Fruit fly (Drosophila melanogaster) whole organism, pupa: ENCODE measurements around the gene Tsf2.

ENCODE experiments used
- CG10348 ChIP-seq: fragments of 200-800 bp; sonication (Bioruptor generic); IDR thresholded peaks from 2 replicates; pipeline ENCODE4 v1.3.6; 2022; ENCODE audit warnings: missing biosample characterization, missing genetic modification characterization
- CG17806 ChIP-seq: fragments of 200-800 bp; sonication (Bioruptor generic); optimal IDR thresholded peaks from 2 replicates; lab custom pipeline; 2018; ENCODE audit warnings: missing biosample characterization, mild to moderate bottlenecking, missing genetic modification characterization, moderate library complexity
- CG32121 ChIP-seq: fragments of 200-800 bp; sonication (Bioruptor generic); IDR thresholded peaks from 2 replicates; pipeline ENCODE4 v1.3.6; 2022; ENCODE audit warnings: missing biosample characterization, missing genetic modification characterization
- CG34367 ChIP-seq: fragments of 200-800 bp; sonication (Bioruptor generic); optimal IDR thresholded peaks from 2 replicates; lab custom pipeline; 2018; ENCODE audit warnings: missing biosample characterization, mild to moderate bottlenecking, missing genetic modification characterization
- CG8159 ChIP-seq: fragments of 200-800 bp; sonication (Bioruptor generic); optimal IDR thresholded peaks from 3 replicates; lab custom pipeline; 2018; ENCODE audit warnings: missing biosample characterization, mild to moderate bottlenecking, missing genetic modification characterization, moderate library complexity
- CG8301 ChIP-seq: fragments of 200-800 bp; sonication (Bioruptor generic); optimal IDR thresholded peaks from 2 replicates; lab custom pipeline; 2018; ENCODE audit warnings: missing biosample characterization, mild to moderate bottlenecking, missing genetic modification characterization
- EcR ChIP-seq: fragments of 200-800 bp; sonication (Bioruptor generic); optimal IDR thresholded peaks from 3 replicates; lab custom pipeline; 2019; ENCODE audit warnings: missing biosample characterization, missing genetic modification characterization, mild to moderate bottlenecking, moderate library complexity, missing genetic modification reagents
- Ets98B ChIP-seq: fragments of 200-800 bp; sonication (Bioruptor generic); IDR thresholded peaks from 2 replicates; pipeline ENCODE4 v1.3.6; 2022; ENCODE audit warnings: missing biosample characterization, missing genetic modification characterization
- Pif1B ChIP-seq: fragments of 200-800 bp; sonication (Bioruptor generic); optimal IDR thresholded peaks from 3 replicates; lab custom pipeline; 2016; ENCODE audit warnings: missing biosample characterization, missing genetic modification characterization
- Snoo ChIP-seq: fragments of 200-800 bp; sonication (Bioruptor generic); optimal IDR thresholded peaks from 3 replicates; lab custom pipeline; 2017; ENCODE audit warnings: missing biosample characterization, mild to moderate bottlenecking, missing genetic modification characterization, inconsistent platforms
- rn ChIP-seq: fragments of 200-800 bp; sonication (Bioruptor generic); IDR thresholded peaks from 2 replicates; pipeline ENCODE4 v1.3.6; 2022; ENCODE audit warnings: missing biosample characterization, missing genetic modification characterization

DNA sequence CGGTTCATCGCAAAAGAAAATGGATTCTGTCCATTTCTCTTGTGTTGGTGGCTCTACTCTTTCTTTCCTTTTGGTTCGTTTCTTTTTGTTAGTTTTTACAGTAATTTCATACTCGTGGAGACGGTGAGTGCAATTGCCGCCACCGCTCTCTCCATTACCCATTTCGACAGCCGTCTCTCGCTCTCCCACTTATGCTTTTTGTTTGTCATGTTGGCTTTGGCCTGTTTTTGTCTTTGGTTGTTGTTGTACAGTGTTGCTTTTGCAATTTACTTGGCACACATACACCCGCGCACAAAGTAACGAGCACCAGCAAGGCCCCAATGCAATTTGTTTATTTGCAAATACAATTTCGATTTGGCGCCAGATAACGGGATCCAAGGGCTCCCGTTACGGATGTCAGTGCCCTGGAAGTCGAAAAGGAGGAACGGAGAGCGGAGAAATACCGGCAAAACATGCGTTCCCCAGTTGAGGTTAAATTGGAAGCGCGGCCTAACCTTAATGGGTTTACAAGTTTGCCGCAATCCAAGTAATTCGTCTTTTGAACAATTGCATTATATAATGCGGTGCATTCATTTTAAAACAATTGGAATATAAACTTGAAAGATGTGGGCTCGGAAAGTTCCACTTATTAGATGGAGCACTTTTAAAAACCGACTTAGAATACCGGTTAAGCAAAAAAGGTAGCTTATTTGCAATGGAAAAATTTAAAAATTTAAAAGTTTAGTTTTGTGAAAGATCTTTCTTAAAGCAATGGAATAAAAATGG, 17.7 kb downstream of the Tsf2 start:
- TF ChIP-seq rn (GFP tag; lab: Robert Waterston, UW) (0 out of 2 replicates have a peak, but pooled peaks have one; percentile 26), CG8301 (tag; lab: Kevin White, UChicago) (peak; percentile 82), EcR (GFP tag; lab: Kevin White, UChicago) (peak; percentile 93), CG32121 (peak; percentile 70), CG10348 (GFP tag; lab: Robert Waterston, UW) (no peak), CG17806 (tag; lab: Kevin White, UChicago) (peak; percentile 49), CG34367 (peak; percentile 68), CG8159 (tag; lab: Kevin White, UChicago) (peak; percentile 56), Ets98B (peak; percentile 84), Snoo (tag; lab: Kevin White, UChicago) (peak; percentile 7), Pif1B (peak; percentile 61)
